Worm (Caenorhabditis elegans) whole organism, L2 larva: Measurements from ENCODE around the gene gldi-10.
A peak's percentile ranks its signal among the peaks of the same experiment; 100 is the strongest.

Source experiments
- C34F6.9 ChIP-seq: fragments of 150-350 bp; optimal IDR thresholded peaks from 2 replicates; lab custom pipeline; 2014; ENCODE audit warnings: missing biosample characterization, missing genetic modification characterization
- F13H6.1 ChIP-seq: sonication (generic microtip); optimal IDR thresholded peaks from 2 replicates; lab custom pipeline; 2016; ENCODE audit warnings: missing genetic modification characterization, missing compliant biosample characterization
- Y55F3AM.14 ChIP-seq: fragments of 200-800 bp; sonication (Bioruptor generic); optimal IDR thresholded peaks from 2 replicates; lab custom pipeline; 2018; ENCODE audit warnings: mild to moderate bottlenecking, missing genetic modification characterization, missing compliant biosample characterization
- ama-1 ChIP-seq: fragments of 150-350 bp; optimal IDR thresholded peaks from 2 replicates; lab custom pipeline; 2018; ENCODE audit warnings: inconsistent platforms
- blmp-1 ChIP-seq: sonication (generic microtip); optimal IDR thresholded peaks from 2 replicates; lab custom pipeline; 2017; ENCODE audit warnings: missing genetic modification characterization, mild to moderate bottlenecking, missing compliant biosample characterization, antibody characterized with exemption, moderate library complexity; ENCODE audit not compliant: insufficient read depth
- ceh-16 ChIP-seq: fragments of 150-350 bp; optimal IDR thresholded peaks from 2 replicates; lab custom pipeline; 2014; ENCODE audit warnings: missing biosample characterization, missing genetic modification characterization
- crh-2 ChIP-seq: sonication (generic microtip); optimal IDR thresholded peaks from 2 replicates; lab custom pipeline; 2017; ENCODE audit warnings: missing biosample characterization, missing genetic modification characterization
- dmd-4 ChIP-seq: sonication (generic microtip); optimal IDR thresholded peaks from 2 replicates; lab custom pipeline; 2017; ENCODE audit warnings: missing biosample characterization, missing genetic modification characterization
- egl-27 ChIP-seq: sonication (generic microtip); optimal IDR thresholded peaks from 3 replicates; lab custom pipeline; 2017; ENCODE audit warnings: missing biosample characterization, missing genetic modification reagents, missing genetic modification characterization
- elt-3 ChIP-seq: sonication (generic microtip); optimal IDR thresholded peaks from 2 replicates; lab custom pipeline; 2017; ENCODE audit warnings: missing biosample characterization, missing genetic modification characterization
- fos-1 ChIP-seq: fragments of 150-350 bp; optimal IDR thresholded peaks from 2 replicates; lab custom pipeline; 2014; ENCODE audit warnings: missing biosample characterization, missing genetic modification characterization
- gmeb-1 ChIP-seq: fragments of 150-350 bp; optimal IDR thresholded peaks from 2 replicates; lab custom pipeline; 2014; ENCODE audit warnings: missing biosample characterization, missing genetic modification characterization
- lin-11 ChIP-seq: fragments of 150-350 bp; sonication (generic microtip); optimal IDR thresholded peaks from 2 replicates; lab custom pipeline; 2014; ENCODE audit warnings: missing biosample characterization, missing genetic modification characterization, inconsistent platforms, mixed read lengths
- lin-13 ChIP-seq: fragments of 150-350 bp; optimal IDR thresholded peaks from 2 replicates; lab custom pipeline; 2014; ENCODE audit warnings: missing biosample characterization, missing genetic modification reagents, missing genetic modification characterization
- lin-39 ChIP-seq: fragments of 150-350 bp; optimal IDR thresholded peaks from 2 replicates; lab custom pipeline; 2014; ENCODE audit warnings: missing biosample characterization, missing genetic modification reagents, missing genetic modification characterization
- lsy-2 ChIP-seq, 2 experiments: fragments of 150-350 bp in 1 of 2; sonication (generic microtip) in 1 of 2; optimal IDR thresholded peaks; 2 replicates each; lab custom pipeline; 2014 to 2017; ENCODE audit warnings: missing biosample characterization in 2 of 2, missing genetic modification characterization in 2 of 2
- mab-5 ChIP-seq: fragments of 150-350 bp; optimal IDR thresholded peaks from 2 replicates; lab custom pipeline; 2014; ENCODE audit warnings: missing biosample characterization, missing genetic modification characterization
- mbf-1 ChIP-seq: sonication (generic microtip); optimal IDR thresholded peaks from 2 replicates; lab custom pipeline; 2017; ENCODE audit warnings: missing biosample characterization, missing genetic modification characterization
- nhr-12 ChIP-seq: fragments of 150-350 bp; optimal IDR thresholded peaks from 2 replicates; lab custom pipeline; 2014; ENCODE audit warnings: missing biosample characterization, missing genetic modification characterization
- nhr-129 ChIP-seq: fragments of 150-350 bp; optimal IDR thresholded peaks from 2 replicates; lab custom pipeline; 2014; ENCODE audit warnings: missing biosample characterization, missing genetic modification characterization
- nhr-23 ChIP-seq: fragments of 150-350 bp; optimal IDR thresholded peaks from 2 replicates; lab custom pipeline; 2014; ENCODE audit warnings: missing biosample characterization, missing genetic modification reagents, missing genetic modification characterization
- peb-1 ChIP-seq: fragments of 150-350 bp; optimal IDR thresholded peaks from 2 replicates; lab custom pipeline; 2014; ENCODE audit warnings: missing biosample characterization, missing genetic modification characterization
- skn-1 ChIP-seq: sonication (generic microtip); optimal IDR thresholded peaks from 2 replicates; lab custom pipeline; 2017; ENCODE audit warnings: missing biosample characterization, missing genetic modification characterization
- sma-3 ChIP-seq: sonication (generic microtip); optimal IDR thresholded peaks from 2 replicates; lab custom pipeline; 2016; ENCODE audit warnings: missing genetic modification reagents, missing genetic modification characterization, missing compliant biosample characterization
- sma-9 ChIP-seq, 2 experiments: fragments of 150-350 bp in 1 of 2; sonication (generic microtip) in 1 of 2; optimal IDR thresholded peaks; 2 replicates each; lab custom pipeline; 2014 to 2016; ENCODE audit warnings: missing genetic modification characterization in 2 of 2, mild to moderate bottlenecking in 1 of 2, missing biosample characterization in 1 of 2, missing compliant biosample characterization in 1 of 2, missing genetic modification reagents in 1 of 2, moderate library complexity in 1 of 2
- snpc-4 ChIP-seq: fragments of 150-350 bp; optimal IDR thresholded peaks from 2 replicates; lab custom pipeline; 2014; ENCODE audit warnings: missing biosample characterization, missing genetic modification characterization
- unc-39 ChIP-seq: fragments of 150-350 bp; optimal IDR thresholded peaks from 2 replicates; lab custom pipeline; 2014; ENCODE audit warnings: missing biosample characterization, missing genetic modification characterization
- unc-55 ChIP-seq: fragments of 150-350 bp; sonication (generic microtip); optimal IDR thresholded peaks from 3 replicates; lab custom pipeline; 2014; ENCODE audit warnings: missing biosample characterization, missing genetic modification reagents, missing genetic modification characterization
- unc-62 ChIP-seq: fragments of 150-350 bp; optimal IDR thresholded peaks from 2 replicates; lab custom pipeline; 2014; ENCODE audit warnings: missing biosample characterization, missing genetic modification reagents, missing genetic modification characterization
- zag-1 ChIP-seq: fragments of 150-350 bp; optimal IDR thresholded peaks from 2 replicates; lab custom pipeline; 2014; ENCODE audit warnings: missing biosample characterization, missing genetic modification characterization
- ztf-11 ChIP-seq: sonication (generic microtip); optimal IDR thresholded peaks from 2 replicates; lab custom pipeline; 2017; ENCODE audit warnings: missing biosample characterization, missing genetic modification characterization

Gene gldi-10

ce11 chrIV:9114078-9114477 lies 15.0 kb downstream of the gldi-10 start:
- TF ChIP-seq skn-1 (tag; lab: Kevin White, UChicago) (no peak), mab-5 (no peak), zag-1 (tag; lab: Kevin White, UChicago) (no peak), ama-1 (no peak), unc-55 (GFP tag; lab: Kevin White, UChicago) (no peak), snpc-4 (tag; lab: Kevin White, UChicago) (no peak), fos-1 (tag; lab: Kevin White, UChicago) (no peak), nhr-12 (tag; lab: Kevin White, UChicago) (no peak), dmd-4 (tag; lab: Kevin White, UChicago) (no peak), unc-39 (tag; lab: Kevin White, UChicago) (no peak)
- TF ChIP-seq, all 48 proteins: peak for 0

ce11 chrIV:9116452-9116851 lies 17.4 kb downstream of the gldi-10 start:
- TF ChIP-seq lsy-2 (tag; optimal IDR thresholded peaks at IDR 0.05; lab: Kevin White, UChicago), result no peak
- peak; percentile 89 for TF ChIP-seq fos-1 (tag; lab: Kevin White, UChicago)
- TF ChIP-seq dmd-4 (tag; lab: Kevin White, UChicago), result no peak

ce11 chrIV:9117700-9118099 lies 18.7 kb downstream of the gldi-10 start:
- TF ChIP-seq gmeb-1 (tag; lab: Kevin White, UChicago), result no peak

- TF ChIP-seq nhr-23, result no peak
- no peak for TF ChIP-seq lin-13 (GFP tag; lab: Kevin White, UChicago)
- TF ChIP-seq sma-9 (GFP tag; optimal IDR thresholded peaks at IDR 0.05; lab: Kevin White, UChicago), result no peak
- no peak for TF ChIP-seq sma-9 (tag; optimal IDR thresholded peaks at IDR 0.05; lab: Kevin White, UChicago)
- TF ChIP-seq crh-2 (tag; lab: Kevin White, UChicago), result peak; percentile 12
- TF ChIP-seq unc-39 (tag; lab: Kevin White, UChicago), result no peak
- peak; percentile 53 for TF ChIP-seq F13H6.1 (tag; lab: Kevin White, UChicago)
- TF ChIP-seq peb-1 (tag; lab: Kevin White, UChicago), result no peak
- no peak for TF ChIP-seq nhr-12 (tag; lab: Kevin White, UChicago)
- TF ChIP-seq ceh-16 (tag; lab: Kevin White, UChicago), result no peak
- peak; percentile 16 for TF ChIP-seq fos-1 (tag; lab: Kevin White, UChicago)
- TF ChIP-seq mbf-1 (tag; lab: Kevin White, UChicago), result no peak
- TF ChIP-seq nhr-129 (tag; lab: Kevin White, UChicago), result no peak
- no peak for TF ChIP-seq Y55F3AM.14 (GFP tag; lab: Kevin White, UChicago)
- TF ChIP-seq mab-5, result no peak
- no peak for TF ChIP-seq blmp-1 (tag; lab: Kevin White, UChicago)
- no peak for TF ChIP-seq sma-3
- no peak for TF ChIP-seq dmd-4 (tag; lab: Kevin White, UChicago)
- TF ChIP-seq, all 48 proteins: peak for 3
These were observed 19.3 kb downstream of the gldi-10 start for ce11 chrIV:9118348-9118747.

- TF ChIP-seq unc-55 (GFP tag; lab: Kevin White, UChicago) (no peak), F13H6.1 (tag; lab: Kevin White, UChicago) (no peak), lin-11 (tag; lab: Kevin White, UChicago) (no peak), sma-3 (no peak), elt-3 (tag; lab: Kevin White, UChicago) (no peak), mab-5 (no peak), skn-1 (tag; lab: Kevin White, UChicago) (no peak)
These were observed 19.8 kb downstream of the gldi-10 start, which contains the start of gene nrfl-1 for ce11 chrIV:9118792-9119191. TSS of gene nrfl-1 (plus strand) at chrIV:9119092.

ce11 chrIV:9120220-9120619 lies 21.2 kb downstream of the gldi-10 start:
- no peak for TF ChIP-seq ztf-11
- TF ChIP-seq nhr-23, result no peak
- no peak for TF ChIP-seq crh-2 (tag; lab: Kevin White, UChicago)
- TF ChIP-seq egl-27, result no peak
- TF ChIP-seq C34F6.9 (tag; lab: Kevin White, UChicago), result no peak
- no peak for TF ChIP-seq lin-39 (tag; lab: Kevin White, UChicago)
- TF ChIP-seq nhr-129 (tag; lab: Kevin White, UChicago), result no peak
- TF ChIP-seq elt-3 (tag; lab: Kevin White, UChicago), result no peak
- no peak for TF ChIP-seq fos-1 (tag; lab: Kevin White, UChicago)
- no peak for TF ChIP-seq dmd-4 (tag; lab: Kevin White, UChicago)
- TF ChIP-seq unc-62 (GFP tag; lab: Kevin White, UChicago), result no peak
- TF ChIP-seq sma-3, result no peak
- TF ChIP-seq ceh-16 (tag; lab: Kevin White, UChicago), result no peak
